Worm (Caenorhabditis elegans) whole organism, midembryonic: ENCODE measurements around the gene C05E4.15.

Experiments used
- cog-1 ChIP-seq: sonication (generic microtip); optimal IDR thresholded peaks from 2 replicates; lab custom pipeline; 2016; ENCODE audit warnings: missing genetic modification characterization, missing compliant biosample characterization
- flt-1 ChIP-seq: fragments of 200-800 bp; sonication (Bioruptor generic); IDR thresholded peaks from 2 replicates; pipeline ENCODE4 v1.3.6; 2022; ENCODE audit warnings: missing genetic modification characterization, missing compliant biosample characterization
- klf-2 ChIP-seq: fragments of 200-800 bp; sonication (Bioruptor generic); conservative IDR thresholded peaks from 2 replicates; pipeline ENCODE4 v1.3.6; 2022; ENCODE audit warnings: missing genetic modification reagents, missing genetic modification characterization, missing compliant biosample characterization
- med-1 ChIP-seq: sonication (generic microtip); optimal IDR thresholded peaks from 2 replicates; lab custom pipeline; 2017; ENCODE audit warnings: missing genetic modification characterization, mild to moderate bottlenecking, missing compliant biosample characterization, antibody characterized with exemption, missing genetic modification reagents; ENCODE audit not compliant: insufficient read depth
- ref-1 ChIP-seq: fragments of 200-800 bp; sonication (Bioruptor generic); conservative IDR thresholded peaks from 2 replicates; pipeline ENCODE4 v1.3.6; 2022; ENCODE audit warnings: missing genetic modification reagents, missing genetic modification characterization, missing compliant biosample characterization
- tab-1 ChIP-seq: fragments of 200-800 bp; sonication (Bioruptor generic); IDR thresholded peaks from 2 replicates; pipeline ENCODE4 v1.3.6; 2022; ENCODE audit warnings: missing genetic modification characterization, missing compliant biosample characterization
- ztf-23 ChIP-seq: fragments of 200-800 bp; sonication (Bioruptor generic); IDR thresholded peaks from 2 replicates; pipeline ENCODE4 v1.3.6; 2022; ENCODE audit warnings: missing genetic modification reagents, missing genetic modification characterization, missing compliant biosample characterization
- ztf-29 ChIP-seq: fragments of 200-800 bp; sonication (Bioruptor generic); IDR thresholded peaks from 2 replicates; pipeline ENCODE4 v1.3.6; 2022; ENCODE audit warnings: missing genetic modification reagents, missing genetic modification characterization, missing compliant biosample characterization

- TF ChIP-seq klf-2 (GFP tag; lab: Robert Waterston, UW) (no peak), ztf-23 (GFP tag; lab: Robert Waterston, UW) (no peak), ref-1 (no peak), cog-1 (tag; lab: Kevin White, UChicago) (no peak), flt-1 (no peak), tab-1 (GFP tag; lab: Robert Waterston, UW) (no peak), ztf-29 (no peak), med-1 (GFP tag; lab: Kevin White, UChicago) (no peak)
Observed at ce11 chrV:712882-713281, 48.3 kb downstream of the C05E4.15 start, which contains the start of gene cyp-33C11.
